Fruit fly (Drosophila melanogaster): Measurements from ENCODE around the gene CG42335.

dm6 chr3R:21732901-21733300, 25.7 kb upstream of the CG42335 start:
- TF ChIP-seq CG14655 (GFP tag; optimal IDR thresholded peaks at IDR 0.05) (peak; percentile 70), CG13204 (GFP tag; optimal IDR thresholded peaks at IDR 0.05) (no peak), CG17806 (tag; optimal IDR thresholded peaks at IDR 0.05) (peak; percentile 43), Pif1B (GFP tag; optimal IDR thresholded peaks at IDR 0.05) (peak; percentile 49), fd96Ca (GFP tag; IDR thresholded peaks at IDR 0.05) (peak; percentile 74), gl (tag; optimal IDR thresholded peaks at IDR 0.05) (no peak), Ets98B (GFP tag; IDR thresholded peaks at IDR 0.05) (peak; percentile 85), CG12605 (GFP tag; IDR thresholded peaks at IDR 0.05) (peak; percentile 76), CG15710 (tag; optimal IDR thresholded peaks at IDR 0.05) (peak; percentile 28), CG4496 (GFP tag; IDR thresholded peaks at IDR 0.05) (peak; percentile 78), rn (GFP tag; IDR thresholded peaks at IDR 0.05) (peak; percentile 72), EcR (GFP tag; optimal IDR thresholded peaks at IDR 0.05) (no peak)

Measured in whole organism, pupa.